Fruit fly (Drosophila melanogaster) whole organism: ENCODE measurements around the gene Argl.

Source experiments
- CG8478 ChIP-seq: fragments of >200 bp; optimal IDR thresholded peaks from 2 replicates; lab custom pipeline; 2018; ENCODE audit warnings: inconsistent platforms
- usp ChIP-seq: fragments of >200 bp; optimal IDR thresholded peaks from 2 replicates; lab custom pipeline; 2017; ENCODE audit warnings: missing biosample characterization, missing genetic modification characterization, mixed read lengths

DNA sequence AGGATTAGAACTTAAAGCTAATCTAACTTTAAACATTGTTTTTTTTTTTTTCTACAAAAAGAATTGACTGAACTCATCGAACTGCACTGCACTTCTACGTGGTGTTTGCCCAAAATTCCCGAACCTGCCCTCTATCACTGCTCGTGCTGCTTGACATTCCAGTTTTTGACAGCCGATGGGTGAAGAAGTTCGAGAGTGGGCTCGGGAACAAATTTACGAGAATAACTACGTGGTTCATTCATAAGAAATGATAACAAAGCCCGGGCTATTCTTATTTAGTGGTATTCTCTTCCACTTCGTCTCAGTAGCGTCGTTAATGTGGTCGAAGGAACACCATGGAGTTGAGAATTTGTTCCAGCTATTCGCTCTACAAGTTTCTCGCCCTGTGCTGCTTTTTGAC is 25.3 kb upstream of the Argl start, which contains the start of gene CG18088:
- TF ChIP-seq CG8478 (lab: Kevin White, UChicago) (no peak), usp (GFP tag; lab: Kevin White, UChicago) (no peak)
